Fruit fly (Drosophila melanogaster) whole organism, embryonic: ENCODE measurements around the gene pes.

Experiments used
- Asciz ChIP-seq: fragments of 200-800 bp; sonication (Bioruptor generic); optimal IDR thresholded peaks from 2 replicates; lab custom pipeline; 2017; ENCODE audit warnings: missing biosample characterization, mild to moderate bottlenecking, missing genetic modification characterization, missing genetic modification reagents
- Awh ChIP-seq: fragments of 200-800 bp; sonication (Bioruptor generic); IDR thresholded peaks from 2 replicates; pipeline ENCODE4, ENCODE4 v1.3.6; 2022; ENCODE audit warnings: missing biosample characterization, missing genetic modification characterization
- Bteb2 ChIP-seq: fragments of 200-800 bp; sonication (Bioruptor generic); optimal IDR thresholded peaks from 2 replicates; lab custom pipeline; 2016; ENCODE audit warnings: missing biosample characterization, missing genetic modification characterization
- CG10431 ChIP-seq: fragments of 200-800 bp; sonication (Bioruptor generic); optimal IDR thresholded peaks from 3 replicates; lab custom pipeline; 2018; ENCODE audit warnings: missing biosample characterization, mild to moderate bottlenecking, missing genetic modification characterization
- CG10462 ChIP-seq: fragments of 200-800 bp; sonication (Bioruptor generic); optimal IDR thresholded peaks from 2 replicates; lab custom pipeline; 2016; ENCODE audit warnings: missing biosample characterization, missing genetic modification characterization
- CG10543 ChIP-seq: fragments of 200-800 bp; sonication (Bioruptor generic); optimal IDR thresholded peaks from 3 replicates; lab custom pipeline; 2017; ENCODE audit warnings: missing biosample characterization, mild to moderate bottlenecking, missing genetic modification characterization, moderate library complexity
- CG11560 ChIP-seq: fragments of 200-800 bp; sonication (Bioruptor generic); IDR thresholded peaks from 3 replicates; pipeline ENCODE4 v1.3.6; 2022; ENCODE audit warnings: missing biosample characterization, missing genetic modification characterization
- CG11723 ChIP-seq: fragments of 200-800 bp; sonication (Bioruptor generic); optimal IDR thresholded peaks from 2 replicates; lab custom pipeline; 2017; ENCODE audit warnings: missing biosample characterization, mild to moderate bottlenecking, missing genetic modification characterization
- CG12219 ChIP-seq: fragments of 200-800 bp; sonication (Bioruptor generic); optimal IDR thresholded peaks from 3 replicates; lab custom pipeline; 2018; ENCODE audit warnings: missing biosample characterization, mild to moderate bottlenecking, missing genetic modification characterization
- CG13775 ChIP-seq: fragments of 200-800 bp; sonication (Bioruptor generic); optimal IDR thresholded peaks from 3 replicates; lab custom pipeline; 2017; ENCODE audit warnings: missing biosample characterization, mild to moderate bottlenecking, missing genetic modification characterization
- CG14667 ChIP-seq: fragments of 200-800 bp; sonication (Bioruptor generic); IDR thresholded peaks from 2 replicates; pipeline ENCODE4 v1.3.6; 2022; ENCODE audit warnings: missing biosample characterization, missing genetic modification characterization
- CG14965 ChIP-seq: fragments of 200-800 bp; sonication (Bioruptor generic); optimal IDR thresholded peaks from 2 replicates; lab custom pipeline; 2016; ENCODE audit warnings: missing biosample characterization, missing genetic modification characterization, borderline replicate concordance
- CG15479 ChIP-seq: fragments of 200-800 bp; sonication (Bioruptor generic); optimal IDR thresholded peaks from 3 replicates; lab custom pipeline; 2019; ENCODE audit warnings: missing biosample characterization, mild to moderate bottlenecking, missing genetic modification characterization, moderate library complexity
- CG1647 ChIP-seq: fragments of 200-800 bp; sonication (Bioruptor generic); optimal IDR thresholded peaks from 3 replicates; lab custom pipeline; 2016; ENCODE audit warnings: missing biosample characterization, missing genetic modification characterization
- CG17385 ChIP-seq: fragments of 200-800 bp; sonication (Bioruptor generic); optimal IDR thresholded peaks from 3 replicates; lab custom pipeline; 2018; ENCODE audit warnings: missing biosample characterization, mild to moderate bottlenecking, missing genetic modification characterization
- CG1792 ChIP-seq: fragments of 200-800 bp; sonication (Bioruptor generic); optimal IDR thresholded peaks from 2 replicates; lab custom pipeline; 2016; ENCODE audit warnings: missing biosample characterization, missing genetic modification characterization
- CG18619 ChIP-seq: fragments of 200-800 bp; sonication (Bioruptor generic); optimal IDR thresholded peaks from 3 replicates; lab custom pipeline; 2017; ENCODE audit warnings: missing biosample characterization, mild to moderate bottlenecking, missing genetic modification characterization
- CG2116 ChIP-seq: fragments of 200-800 bp; sonication (Bioruptor generic); optimal IDR thresholded peaks from 3 replicates; lab custom pipeline; 2018; ENCODE audit warnings: missing biosample characterization, mild to moderate bottlenecking, missing genetic modification characterization
- CG30431 ChIP-seq: fragments of 200-800 bp; sonication (Bioruptor generic); optimal IDR thresholded peaks from 2 replicates; lab custom pipeline; 2017; ENCODE audit warnings: missing biosample characterization, missing genetic modification characterization
- CG32532 ChIP-seq: fragments of 200-800 bp; sonication (Bioruptor generic); IDR thresholded peaks from 2 replicates; pipeline ENCODE4 v1.3.6; 2022; ENCODE audit warnings: missing biosample characterization, missing genetic modification characterization
- CG32767 ChIP-seq: fragments of 200-800 bp; sonication (Bioruptor generic); IDR thresholded peaks from 2 replicates; pipeline ENCODE4 v1.3.6; 2022; ENCODE audit warnings: missing biosample characterization, missing genetic modification characterization
- CG34376 ChIP-seq: fragments of 200-800 bp; sonication (Bioruptor generic); optimal IDR thresholded peaks from 2 replicates; lab custom pipeline; 2018; ENCODE audit warnings: missing biosample characterization, mild to moderate bottlenecking, missing genetic modification characterization
- CG3726 ChIP-seq: fragments of 200-800 bp; sonication (Bioruptor generic); IDR thresholded peaks from 3 replicates; pipeline ENCODE4, ENCODE4 v1.3.6; 2022; ENCODE audit warnings: missing biosample characterization, missing genetic modification characterization
- CG43689 ChIP-seq: fragments of 200-800 bp; sonication (Bioruptor generic); IDR thresholded peaks from 2 replicates; pipeline ENCODE4 v1.3.6; 2022; ENCODE audit warnings: missing biosample characterization, missing genetic modification characterization
- CG6654 ChIP-seq: fragments of 200-800 bp; sonication (Bioruptor generic); optimal IDR thresholded peaks from 2 replicates; lab custom pipeline; 2017; ENCODE audit warnings: missing biosample characterization, mild to moderate bottlenecking, missing genetic modification characterization
- CG7745 ChIP-seq: fragments of 200-800 bp; sonication (Bioruptor generic); optimal IDR thresholded peaks from 2 replicates; lab custom pipeline; 2018; ENCODE audit warnings: missing biosample characterization, mild to moderate bottlenecking, missing genetic modification characterization, moderate library complexity
- CG7928 ChIP-seq: fragments of 200-800 bp; sonication (Bioruptor generic); optimal IDR thresholded peaks from 2 replicates; lab custom pipeline; 2017; ENCODE audit warnings: missing biosample characterization, mild to moderate bottlenecking, missing genetic modification characterization
- CG9609 ChIP-seq: fragments of 200-800 bp; sonication (Bioruptor generic); optimal IDR thresholded peaks from 3 replicates; lab custom pipeline; 2016; ENCODE audit warnings: missing biosample characterization, missing genetic modification characterization
- CG9876 ChIP-seq: fragments of 200-800 bp; sonication (Bioruptor generic); optimal IDR thresholded peaks from 2 replicates; lab custom pipeline; 2016; ENCODE audit warnings: missing biosample characterization, missing genetic modification characterization
- D19A ChIP-seq: fragments of 200-800 bp; optimal IDR thresholded peaks from 3 replicates; lab custom pipeline; 2019; ENCODE audit warnings: missing biosample characterization, mild to moderate bottlenecking, missing genetic modification characterization, moderate library complexity
- ERR ChIP-seq: fragments of 200-800 bp; sonication (Bioruptor generic); optimal IDR thresholded peaks from 2 replicates; lab custom pipeline; 2016; ENCODE audit warnings: missing biosample characterization, missing genetic modification characterization
- Eip74EF ChIP-seq, 2 experiments: fragments of 200-800 bp in 1 of 2; fragments of >200 bp in 1 of 2; sonication (Bioruptor generic) in 1 of 2; optimal IDR thresholded peaks; 2 replicates each; lab custom pipeline; 2017 to 2019; ENCODE audit warnings: missing biosample characterization in 2 of 2, missing genetic modification characterization in 2 of 2, mild to moderate bottlenecking in 1 of 2, moderate library complexity in 1 of 2
- Lhr ChIP-seq: fragments of 200-800 bp; sonication (Bioruptor generic); optimal IDR thresholded peaks from 3 replicates; lab custom pipeline; 2017; ENCODE audit warnings: mild to moderate bottlenecking, missing biosample characterization, missing genetic modification reagents, missing genetic modification characterization
- NfI ChIP-seq: fragments of 200-800 bp; sonication (Bioruptor generic); optimal IDR thresholded peaks from 3 replicates; lab custom pipeline; 2018; ENCODE audit warnings: missing biosample characterization, mild to moderate bottlenecking, missing genetic modification characterization, moderate library complexity
- Six4 ChIP-seq: fragments of 200-800 bp; sonication (Bioruptor generic); optimal IDR thresholded peaks from 2 replicates; lab custom pipeline; 2016; ENCODE audit warnings: missing biosample characterization, missing genetic modification characterization
- Xbp1 ChIP-seq: fragments of 200-800 bp; sonication (Bioruptor generic); optimal IDR thresholded peaks from 3 replicates; lab custom pipeline; 2016; ENCODE audit warnings: missing biosample characterization, mild to moderate bottlenecking, missing genetic modification characterization
- Xrp1 ChIP-seq: fragments of 200-800 bp; sonication (Bioruptor generic); IDR thresholded peaks from 2 replicates; pipeline ENCODE4 v1.3.6; 2022; ENCODE audit warnings: missing biosample characterization, missing genetic modification characterization
- YL-1 ChIP-seq: fragments of 200-800 bp; sonication (Bioruptor generic); optimal IDR thresholded peaks from 3 replicates; lab custom pipeline; 2017; ENCODE audit warnings: missing biosample characterization, mild to moderate bottlenecking, missing genetic modification characterization
- al ChIP-seq: fragments of 200-800 bp; sonication (Bioruptor generic); IDR thresholded peaks from 2 replicates; pipeline ENCODE4 v1.3.6; 2022; ENCODE audit warnings: missing biosample characterization, missing genetic modification characterization
- aop ChIP-seq: fragments of 200-800 bp; sonication (Bioruptor generic); IDR thresholded peaks from 2 replicates; pipeline ENCODE4 v1.3.6; 2022; ENCODE audit warnings: missing biosample characterization, missing genetic modification characterization
- croc ChIP-seq: fragments of 200-800 bp; sonication (Bioruptor generic); conservative IDR thresholded peaks from 3 replicates; pipeline ENCODE4 v1.3.6; 2022; ENCODE audit warnings: missing biosample characterization, missing genetic modification characterization
- gcm2 ChIP-seq: fragments of 200-800 bp; sonication (Bioruptor generic); optimal IDR thresholded peaks from 2 replicates; lab custom pipeline; 2016; ENCODE audit warnings: missing biosample characterization, missing genetic modification characterization
- gsb ChIP-seq: fragments of 200-800 bp; sonication (Bioruptor generic); IDR thresholded peaks from 2 replicates; pipeline ENCODE4 v1.3.6; 2022; ENCODE audit warnings: missing biosample characterization, missing genetic modification characterization
- gsb-n ChIP-seq: fragments of 200-800 bp; sonication (Bioruptor generic); optimal IDR thresholded peaks from 3 replicates; lab custom pipeline; 2018; ENCODE audit warnings: missing biosample characterization, mild to moderate bottlenecking, missing genetic modification characterization
- hb ChIP-seq: fragments of 200-800 bp; sonication (Bioruptor generic); IDR thresholded peaks from 3 replicates; pipeline ENCODE4 v1.3.6; 2022; ENCODE audit warnings: missing biosample characterization, missing genetic modification characterization; ENCODE audit not compliant: partially characterized antibody
- rib ChIP-seq: fragments of 200-800 bp; sonication (Bioruptor generic); IDR thresholded peaks from 2 replicates; pipeline ENCODE4 v1.3.6; 2022; ENCODE audit warnings: missing biosample characterization, missing genetic modification characterization
- sc ChIP-seq, 3 experiments: fragments of >200 bp in 2 of 3; fragments of 200-800 bp in 1 of 3; sonication (Bioruptor generic) in 1 of 3; optimal IDR thresholded peaks; 2 replicates in 2 of 3; 3 replicates in 1 of 3; lab custom pipeline; 2017; ENCODE audit warnings: mild to moderate bottlenecking in 1 of 3, missing biosample characterization in 1 of 3, missing genetic modification characterization in 1 of 3, missing genetic modification reagents in 1 of 3
- slbo ChIP-seq: fragments of 200-800 bp; sonication (Bioruptor generic); IDR thresholded peaks from 2 replicates; pipeline ENCODE4 v1.3.6; 2022; ENCODE audit warnings: missing biosample characterization, missing genetic modification characterization
- tio ChIP-seq: fragments of 200-800 bp; sonication (Bioruptor generic); optimal IDR thresholded peaks from 2 replicates; lab custom pipeline; 2017; ENCODE audit warnings: missing biosample characterization, missing genetic modification characterization, inconsistent platforms
- tup ChIP-seq: fragments of 200-800 bp; sonication (Bioruptor generic); optimal IDR thresholded peaks from 2 replicates; lab custom pipeline; 2016; ENCODE audit warnings: missing biosample characterization, mild to moderate bottlenecking, missing genetic modification characterization, moderate library complexity
- vfl ChIP-seq: fragments of 200-800 bp; sonication (Bioruptor generic); optimal IDR thresholded peaks from 2 replicates; lab custom pipeline; 2016; ENCODE audit warnings: missing biosample characterization, missing genetic modification characterization

Gene pes

dm6 chr2L:7976738-7977137 lies 17.2 kb downstream of the pes start (continued):
- TF ChIP-seq CG18619 (GFP tag; lab: Kevin White, UChicago) (no peak), aop (GFP tag; lab: Robert Waterston, UW) (no peak), gsb-n (tag; lab: Kevin White, UChicago) (no peak), D19A (no peak), CG7745 (tag; lab: Kevin White, UChicago) (no peak), rib (GFP tag; lab: Robert Waterston, UW) (peak; percentile 54; the same call in 1 of the 2 replicates), CG2116 (GFP tag; lab: Kevin White, UChicago) (no peak), CG14667 (GFP tag; lab: Robert Waterston, UW) (no peak), al (GFP tag; lab: Robert Waterston, UW) (no peak), CG15479 (no peak), CG12219 (GFP tag; lab: Kevin White, UChicago) (no peak), CG9609 (no peak), CG30431 (GFP tag; lab: Kevin White, UChicago) (no peak), CG11723 (no peak), tup (GFP tag; lab: Kevin White, UChicago) (no peak), Xrp1 (GFP tag; lab: Robert Waterston, UW) (no peak), CG32532 (GFP tag; lab: Robert Waterston, UW) (peak; percentile 7; the same call in 1 of the 2 replicates), CG7928 (GFP tag; lab: Kevin White, UChicago) (no peak), tio (GFP tag; lab: Kevin White, UChicago) (no peak), slbo (GFP tag; lab: Robert Waterston, UW) (no peak), vfl (GFP tag; lab: Kevin White, UChicago) (no peak), CG17385 (GFP tag; lab: Kevin White, UChicago) (no peak), Awh (GFP tag; lab: Robert Waterston, UW) (no peak), croc (no peak), ERR (GFP tag; lab: Kevin White, UChicago) (no peak), CG9876 (GFP tag; lab: Kevin White, UChicago) (no peak), CG3726 (GFP tag; lab: Robert Waterston, UW) (no peak), Bteb2 (GFP tag; lab: Kevin White, UChicago) (no peak), CG34376 (GFP tag; lab: Kevin White, UChicago) (no peak), gcm2 (GFP tag; lab: Kevin White, UChicago) (no peak), CG1647 (GFP tag; lab: Kevin White, UChicago) (no peak), CG14965 (no peak), CG10462 (GFP tag; lab: Kevin White, UChicago) (no peak), Xbp1 (GFP tag; lab: Kevin White, UChicago) (no peak), Lhr (GFP tag; lab: Kevin White, UChicago) (no peak), CG10431 (GFP tag; lab: Kevin White, UChicago) (no peak), CG32767 (GFP tag; lab: Robert Waterston, UW) (no peak), CG11560 (tag; lab: Robert Waterston, UW) (no peak), YL-1 (GFP tag; lab: Kevin White, UChicago) (no peak), gsb (GFP tag; lab: Robert Waterston, UW) (no peak), sc (optimal IDR thresholded peaks at IDR 0.05; lab: Kevin White, UChicago) (no peak), sc (GFP tag; optimal IDR thresholded peaks at IDR 0.05; lab: Kevin White, UChicago) (no peak), CG43689 (GFP tag; lab: Robert Waterston, UW) (no peak), Asciz (GFP tag; lab: Kevin White, UChicago) (no peak), NfI (GFP tag; lab: Kevin White, UChicago) (no peak), hb (no peak), CG10543 (GFP tag; lab: Kevin White, UChicago) (peak; percentile 23), CG6654 (GFP tag; lab: Kevin White, UChicago) (no peak), CG13775 (GFP tag; lab: Kevin White, UChicago) (no peak), Eip74EF (GFP tag; optimal IDR thresholded peaks at IDR 0.05; lab: Kevin White, UChicago) (no peak), Six4 (GFP tag; lab: Kevin White, UChicago) (no peak), CG1792 (GFP tag; lab: Kevin White, UChicago) (no peak)
